Fruit fly (Drosophila melanogaster): ENCODE measurements around the gene mkg-p.

- TF ChIP-seq psq (GFP tag; optimal IDR thresholded peaks at IDR 0.05) (no peak), phol (tag; optimal IDR thresholded peaks at IDR 0.05) (no peak)
Measured at dm6 chr3L:8437583-8437982, 32.5 kb upstream of the mkg-p start.

Measured in whole organism, embryonic.